Fruit fly (Drosophila melanogaster) whole organism, prepupa: ENCODE results near the gene CG9706.

Experiments
- Blimp-1 ChIP-seq: fragments of 200-800 bp; sonication (Bioruptor generic); optimal IDR thresholded peaks from 3 replicates; lab custom pipeline; 2017; ENCODE audit warnings: missing biosample characterization, missing genetic modification characterization, mild to moderate bottlenecking, moderate library complexity, missing genetic modification reagents
- CG10631 ChIP-seq: fragments of 200-800 bp; sonication (Bioruptor generic); optimal IDR thresholded peaks from 2 replicates; lab custom pipeline; 2016; ENCODE audit warnings: missing biosample characterization, missing genetic modification characterization
- CG11762 ChIP-seq: fragments of 200-800 bp; sonication (Bioruptor generic); optimal IDR thresholded peaks from 3 replicates; lab custom pipeline; 2016; ENCODE audit warnings: missing biosample characterization, missing genetic modification characterization; ENCODE audit not compliant: insufficient read depth
- CG11902 ChIP-seq: fragments of 200-800 bp; sonication (Bioruptor generic); optimal IDR thresholded peaks from 3 replicates; lab custom pipeline; 2016; ENCODE audit warnings: missing biosample characterization, missing genetic modification characterization
- CG1621 ChIP-seq: fragments of 200-800 bp; sonication (Bioruptor generic); optimal IDR thresholded peaks from 3 replicates; lab custom pipeline; 2018; ENCODE audit warnings: missing biosample characterization, mild to moderate bottlenecking, missing genetic modification characterization
- CG16779 ChIP-seq: fragments of 200-800 bp; sonication (Bioruptor generic); optimal IDR thresholded peaks from 3 replicates; lab custom pipeline; 2017; ENCODE audit warnings: missing biosample characterization, mild to moderate bottlenecking, missing genetic modification characterization
- CG3032 ChIP-seq: fragments of 200-800 bp; optimal IDR thresholded peaks from 2 replicates; lab custom pipeline; 2019; ENCODE audit warnings: missing biosample characterization, mild to moderate bottlenecking, missing genetic modification characterization, moderate library complexity
- CG31627 ChIP-seq: fragments of 200-800 bp; sonication (Bioruptor generic); optimal IDR thresholded peaks from 3 replicates; lab custom pipeline; 2016; ENCODE audit warnings: missing biosample characterization, missing genetic modification characterization
- CG32006 ChIP-seq: fragments of 200-800 bp; sonication (Bioruptor generic); optimal IDR thresholded peaks from 3 replicates; lab custom pipeline; 2017; ENCODE audit warnings: missing biosample characterization, mild to moderate bottlenecking, missing genetic modification characterization
- CG34406 ChIP-seq: fragments of 200-800 bp; sonication (Bioruptor generic); optimal IDR thresholded peaks from 3 replicates; lab custom pipeline; 2016; ENCODE audit warnings: missing biosample characterization, missing genetic modification characterization
- CG3919 ChIP-seq: fragments of 200-800 bp; sonication (Bioruptor generic); optimal IDR thresholded peaks from 3 replicates; lab custom pipeline; 2016; ENCODE audit warnings: missing biosample characterization, missing genetic modification characterization
- CG6163 ChIP-seq: fragments of 200-800 bp; sonication (Bioruptor generic); IDR thresholded peaks from 3 replicates; pipeline ENCODE4 v1.3.6; 2022; ENCODE audit warnings: missing biosample characterization, missing genetic modification characterization
- CG6276 ChIP-seq: fragments of 200-800 bp; sonication (Bioruptor generic); optimal IDR thresholded peaks from 2 replicates; lab custom pipeline; 2017; ENCODE audit warnings: missing biosample characterization, mild to moderate bottlenecking, missing genetic modification characterization
- CG7368 ChIP-seq: fragments of 200-800 bp; sonication (Bioruptor generic); optimal IDR thresholded peaks from 3 replicates; lab custom pipeline; 2016; ENCODE audit warnings: missing biosample characterization, missing genetic modification characterization
- CG8319 ChIP-seq: fragments of 200-800 bp; sonication (Bioruptor generic); optimal IDR thresholded peaks from 3 replicates; lab custom pipeline; 2016; ENCODE audit warnings: missing biosample characterization, missing genetic modification characterization
- CG9139 ChIP-seq: fragments of 200-800 bp; sonication (Bioruptor generic); optimal IDR thresholded peaks from 3 replicates; lab custom pipeline; 2017; ENCODE audit warnings: missing biosample characterization, mild to moderate bottlenecking, missing genetic modification characterization
- Eip75B ChIP-seq: fragments of 200-800 bp; sonication (Bioruptor generic); optimal IDR thresholded peaks from 3 replicates; lab custom pipeline; 2016; ENCODE audit warnings: missing biosample characterization, missing genetic modification characterization
- Eip78C ChIP-seq: fragments of 200-800 bp; sonication (Bioruptor generic); peaks from one replicate; lab custom pipeline; 2016; ENCODE audit warnings: missing biosample characterization, missing genetic modification characterization
- Eip93F ChIP-seq: fragments of 200-800 bp; sonication (Bioruptor generic); optimal IDR thresholded peaks from 2 replicates; lab custom pipeline; 2016; ENCODE audit warnings: missing biosample characterization, mild to moderate bottlenecking, missing genetic modification characterization
- Ets96B ChIP-seq: fragments of 200-800 bp; optimal IDR thresholded peaks from 2 replicates; lab custom pipeline; 2019; ENCODE audit warnings: missing biosample characterization, mild to moderate bottlenecking, missing genetic modification characterization, moderate library complexity
- Gug ChIP-seq: fragments of 200-800 bp; sonication (Bioruptor generic); IDR thresholded peaks from 2 replicates; pipeline ENCODE4 v1.3.6; 2022; ENCODE audit warnings: missing biosample characterization, missing genetic modification characterization
- Hr38 ChIP-seq: sonication (Bioruptor generic); optimal IDR thresholded peaks from 2 replicates; lab custom pipeline; 2016; ENCODE audit warnings: missing biosample characterization, missing genetic modification characterization
- Hr39 ChIP-seq: fragments of 200-800 bp; sonication (Bioruptor generic); optimal IDR thresholded peaks from 2 replicates; lab custom pipeline; 2016; ENCODE audit warnings: missing biosample characterization, missing genetic modification characterization
- Lpt ChIP-seq: fragments of 200-800 bp; sonication (Bioruptor generic); optimal IDR thresholded peaks from 3 replicates; lab custom pipeline; 2016; ENCODE audit warnings: missing biosample characterization, missing genetic modification characterization
- Met ChIP-seq: fragments of 200-800 bp; sonication (Bioruptor generic); optimal IDR thresholded peaks from 3 replicates; lab custom pipeline; 2016; ENCODE audit warnings: missing biosample characterization, missing genetic modification characterization
- OdsH ChIP-seq: fragments of 200-800 bp; sonication (Bioruptor generic); optimal IDR thresholded peaks from 3 replicates; lab custom pipeline; 2016; ENCODE audit warnings: missing biosample characterization, missing genetic modification characterization
- Smox ChIP-seq: fragments of 200-800 bp; sonication (Bioruptor generic); optimal IDR thresholded peaks from 3 replicates; lab custom pipeline; 2016; ENCODE audit warnings: missing biosample characterization, missing genetic modification characterization
- Sox102F ChIP-seq: fragments of 200-800 bp; sonication (Bioruptor generic); optimal IDR thresholded peaks from 2 replicates; lab custom pipeline; 2016; ENCODE audit warnings: missing biosample characterization, mild to moderate bottlenecking, missing genetic modification characterization
- Sox14 ChIP-seq: fragments of 200-800 bp; sonication (Bioruptor generic); optimal IDR thresholded peaks from 3 replicates; lab custom pipeline; 2016; ENCODE audit warnings: missing biosample characterization, missing genetic modification characterization
- Sox15 ChIP-seq: fragments of 200-800 bp; sonication (Bioruptor generic); optimal IDR thresholded peaks from 3 replicates; lab custom pipeline; 2016; ENCODE audit warnings: missing biosample characterization, missing genetic modification characterization
- achi ChIP-seq: fragments of 200-800 bp; sonication (Bioruptor generic); optimal IDR thresholded peaks from 3 replicates; lab custom pipeline; 2016; ENCODE audit warnings: missing biosample characterization, missing genetic modification characterization
- dac ChIP-seq: fragments of 200-800 bp; sonication (Bioruptor generic); optimal IDR thresholded peaks from 2 replicates; lab custom pipeline; 2017; ENCODE audit warnings: missing biosample characterization, mild to moderate bottlenecking, missing genetic modification characterization
- dsx ChIP-seq: fragments of 200-800 bp; optimal IDR thresholded peaks from 3 replicates; lab custom pipeline; 2019; ENCODE audit warnings: missing biosample characterization, mild to moderate bottlenecking, missing genetic modification characterization, moderate library complexity; ENCODE audit not compliant: poor library complexity, severe bottlenecking
- eg ChIP-seq: fragments of 200-800 bp; sonication (Bioruptor generic); IDR thresholded peaks from 3 replicates; pipeline ENCODE4 v1.3.6; 2022; ENCODE audit warnings: missing biosample characterization, missing genetic modification characterization
- esn ChIP-seq: fragments of 200-800 bp; sonication (Bioruptor generic); optimal IDR thresholded peaks from 2 replicates; lab custom pipeline; 2016; ENCODE audit warnings: missing biosample characterization, mild to moderate bottlenecking, missing genetic modification characterization, moderate library complexity
- fd59A ChIP-seq: fragments of 200-800 bp; sonication (Bioruptor generic); optimal IDR thresholded peaks from 2 replicates; lab custom pipeline; 2017; ENCODE audit warnings: missing biosample characterization, mild to moderate bottlenecking, missing genetic modification characterization, missing genetic modification reagents
- fd85E ChIP-seq: fragments of 200-800 bp; sonication (Bioruptor generic); optimal IDR thresholded peaks from 3 replicates; lab custom pipeline; 2016; ENCODE audit warnings: missing biosample characterization, missing genetic modification characterization
- fkh ChIP-seq: fragments of 200-800 bp; sonication (Bioruptor generic); optimal IDR thresholded peaks from 3 replicates; lab custom pipeline; 2017; ENCODE audit warnings: missing biosample characterization, mild to moderate bottlenecking, missing genetic modification characterization, moderate library complexity
- lz ChIP-seq: fragments of 200-800 bp; sonication (Bioruptor generic); optimal IDR thresholded peaks from 3 replicates; lab custom pipeline; 2016; ENCODE audit warnings: missing biosample characterization, missing genetic modification characterization
- net ChIP-seq: fragments of 200-800 bp; sonication (Bioruptor generic); optimal IDR thresholded peaks from 3 replicates; lab custom pipeline; 2016; ENCODE audit warnings: missing biosample characterization, missing genetic modification characterization
- pdm3 ChIP-seq: fragments of 200-800 bp; sonication (Bioruptor generic); optimal IDR thresholded peaks from 3 replicates; lab custom pipeline; 2016; ENCODE audit warnings: missing biosample characterization, missing genetic modification characterization
- salr ChIP-seq, 2 experiments: fragments of 200-800 bp; sonication (Bioruptor generic); optimal IDR thresholded peaks; 3 replicates each; lab custom pipeline; 2016 to 2018; ENCODE audit warnings: missing biosample characterization in 2 of 2, missing genetic modification characterization in 2 of 2, mild to moderate bottlenecking in 1 of 2
- spab ChIP-seq: fragments of 200-800 bp; sonication (Bioruptor generic); optimal IDR thresholded peaks from 2 replicates; lab custom pipeline; 2017; ENCODE audit warnings: missing biosample characterization, mild to moderate bottlenecking, missing genetic modification characterization, missing genetic modification reagents
- ss ChIP-seq, 2 experiments: fragments of 200-800 bp; sonication (Bioruptor generic); optimal IDR thresholded peaks; 2 replicates in 1 of 2; 3 replicates in 1 of 2; lab custom pipeline; 2017 to 2018; ENCODE audit warnings: mild to moderate bottlenecking in 2 of 2, missing biosample characterization in 2 of 2, missing genetic modification characterization in 2 of 2, moderate library complexity in 1 of 2
- svp ChIP-seq: fragments of 200-800 bp; sonication (Bioruptor generic); peaks from one replicate; lab custom pipeline; 2016; ENCODE audit warnings: missing biosample characterization, missing genetic modification characterization
- topi ChIP-seq: fragments of 200-800 bp; sonication (Bioruptor generic); optimal IDR thresholded peaks from 3 replicates; lab custom pipeline; 2016; ENCODE audit warnings: missing biosample characterization, missing genetic modification characterization

CG9706 gene

dm6 chr3L:16751487-16752054 is 31.2 kb upstream of the CG9706 start (continued):
- no peak for TF ChIP-seq CG7368 (GFP tag; lab: Kevin White, UChicago)
- TF ChIP-seq Hr38: no peak
- TF ChIP-seq CG8319: no peak
- no peak for TF ChIP-seq Blimp-1 (GFP tag; lab: Kevin White, UChicago)
- TF ChIP-seq salr (GFP tag; optimal IDR thresholded peaks at IDR 0.05; lab: Kevin White, UChicago): no peak
- TF ChIP-seq Smox: no peak
- no peak for TF ChIP-seq Gug (GFP tag; lab: Robert Waterston, UW)
- TF ChIP-seq Sox15: no peak
- TF ChIP-seq topi: no peak
- peak in 1 of 2 experiments; percentile 15 for TF ChIP-seq ss (GFP tag; optimal IDR thresholded peaks at IDR 0.05; lab: Kevin White, UChicago)
- no peak for TF ChIP-seq Met (GFP tag; lab: Kevin White, UChicago)
- TF ChIP-seq svp (GFP tag; lab: Kevin White, UChicago): peak; percentile 33
- peak; percentile 7 for TF ChIP-seq net (GFP tag; lab: Kevin White, UChicago)
- TF ChIP-seq CG3919: no peak
- no peak for TF ChIP-seq Eip93F (GFP tag; lab: Kevin White, UChicago)
- TF ChIP-seq CG9139: no peak
- TF ChIP-seq Sox14: no peak
- TF ChIP-seq CG34406 (GFP tag; lab: Kevin White, UChicago): no peak
- TF ChIP-seq Eip78C (GFP tag; lab: Kevin White, UChicago): no peak
- no peak for TF ChIP-seq CG1621
- TF ChIP-seq CG6163: peak; percentile 52; the same call in 1 of the 3 replicates
- TF ChIP-seq achi (GFP tag; lab: Kevin White, UChicago): no peak

DNA sequence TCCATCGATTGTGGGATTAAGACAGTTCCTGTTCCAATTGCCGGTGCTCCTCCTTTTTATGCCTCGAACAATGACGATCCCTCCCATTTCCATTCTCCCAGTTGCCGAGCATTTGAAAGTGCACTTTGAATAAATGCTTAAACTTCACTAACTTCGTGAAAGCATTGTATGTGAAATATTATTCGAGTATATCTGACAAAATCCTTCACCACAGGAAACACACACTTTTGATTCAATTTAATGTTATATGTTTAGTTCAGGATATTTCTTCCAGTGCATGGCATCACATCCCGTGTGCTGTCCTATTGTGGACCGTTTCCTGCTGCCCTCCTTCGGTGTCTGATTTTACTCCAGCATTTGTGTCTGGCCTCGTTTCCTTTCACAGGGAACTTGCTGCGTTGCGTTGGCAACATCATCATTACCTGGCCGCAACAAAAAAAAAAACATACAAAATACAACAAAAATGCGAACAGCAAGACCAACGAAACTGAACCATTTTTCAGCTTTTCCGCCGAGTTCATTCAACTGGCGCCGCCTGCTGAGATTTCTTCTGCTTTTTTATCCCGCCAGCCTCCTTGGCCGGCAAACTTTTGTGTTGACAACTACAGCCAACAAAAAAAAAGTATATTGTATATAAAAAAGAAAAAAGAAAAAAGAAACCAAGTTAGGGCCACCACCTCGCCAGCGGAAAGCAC is 30.3 kb upstream of the CG9706 start:
- peak; percentile 81 for TF ChIP-seq CG10631
- peak; percentile 35 for TF ChIP-seq Met (GFP tag; lab: Kevin White, UChicago)
- peak; percentile 57 for TF ChIP-seq net (GFP tag; lab: Kevin White, UChicago)
- TF ChIP-seq Hr39: peak; percentile 20
- peak; percentile 36 for TF ChIP-seq CG9139
- peak; percentile 18 for TF ChIP-seq dac (GFP tag; lab: Kevin White, UChicago)
- TF ChIP-seq pdm3: peak; percentile 63
- TF ChIP-seq spab (GFP tag; lab: Kevin White, UChicago): peak; percentile 66
- peak; percentile 5 for TF ChIP-seq CG8319
- TF ChIP-seq svp (GFP tag; lab: Kevin White, UChicago): peak; percentile 78
- peak; percentile 69 for TF ChIP-seq Ets96B (tag; lab: Kevin White, UChicago)
- peak; percentile 77 for TF ChIP-seq Lpt (GFP tag; lab: Kevin White, UChicago)
- TF ChIP-seq esn (GFP tag; lab: Kevin White, UChicago): peak; percentile 36
- peak; percentile 35; the same call in 1 of the 2 replicates for TF ChIP-seq Gug (GFP tag; lab: Robert Waterston, UW)
- TF ChIP-seq salr (GFP tag; optimal IDR thresholded peaks at IDR 0.05; lab: Kevin White, UChicago): peak; percentile 64 to 69
- TF ChIP-seq achi (GFP tag; lab: Kevin White, UChicago): peak; percentile 76
- TF ChIP-seq Eip75B (GFP tag; lab: Kevin White, UChicago): peak; percentile 77
- peak; percentile 79 for TF ChIP-seq Sox14
- TF ChIP-seq CG6276 (GFP tag; lab: Kevin White, UChicago): peak; percentile 80
- peak; percentile 27 for TF ChIP-seq dsx (GFP tag; lab: Kevin White, UChicago)
- TF ChIP-seq CG11902 (GFP tag; lab: Kevin White, UChicago): peak; percentile 27
- no peak for TF ChIP-seq Hr38
- TF ChIP-seq OdsH (GFP tag; lab: Kevin White, UChicago): peak; percentile 66
- peak; percentile 34 for TF ChIP-seq lz (GFP tag; lab: Kevin White, UChicago)
- TF ChIP-seq Smox: peak; percentile 18
- peak; percentile 67 for TF ChIP-seq CG16779 (tag; lab: Kevin White, UChicago)
- TF ChIP-seq Eip93F (GFP tag; lab: Kevin White, UChicago): no peak
- peak; percentile 60 for TF ChIP-seq CG1621
- peak; percentile 51 for TF ChIP-seq topi
- no peak for TF ChIP-seq Blimp-1 (GFP tag; lab: Kevin White, UChicago)
- peak; percentile 75 for TF ChIP-seq CG32006 (GFP tag; lab: Kevin White, UChicago)
- peak; percentile 14 for TF ChIP-seq Sox102F (GFP tag; lab: Kevin White, UChicago)
- TF ChIP-seq fd85E (GFP tag; lab: Kevin White, UChicago): no peak
- TF ChIP-seq fd59A: peak; percentile 57
- TF ChIP-seq eg (GFP tag; lab: Robert Waterston, UW): peak; percentile 81
- no peak for TF ChIP-seq fkh
- TF ChIP-seq CG11762 (GFP tag; lab: Kevin White, UChicago): peak; percentile 63
- TF ChIP-seq CG31627 (GFP tag; lab: Kevin White, UChicago): peak; percentile 38
- peak; percentile 60 for TF ChIP-seq CG3032 (tag; lab: Kevin White, UChicago)
- peak; percentile 91 for TF ChIP-seq Eip78C (GFP tag; lab: Kevin White, UChicago)
- TF ChIP-seq CG6163: peak; percentile 92
